Worm (Caenorhabditis elegans): ENCODE results near the gene lin-52.

lin-52 gene

DNA sequence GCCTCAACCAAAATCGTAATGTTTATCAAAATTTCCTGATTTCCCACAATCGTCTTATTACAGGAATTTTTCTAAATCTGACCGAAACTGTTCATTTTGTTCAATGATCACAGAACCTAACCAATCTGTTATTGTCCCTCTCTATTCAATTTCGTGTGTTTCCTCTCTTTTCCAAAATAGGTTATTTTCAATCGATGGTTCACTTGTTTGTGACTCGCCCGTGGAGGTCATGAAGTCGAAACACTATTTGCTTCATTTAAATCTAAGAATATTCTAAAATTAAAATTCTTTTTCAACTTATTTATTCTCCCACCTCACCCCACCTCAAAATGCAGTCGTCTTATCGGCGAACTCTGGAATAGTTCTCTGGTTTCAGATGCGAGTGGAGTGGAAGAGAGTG lies 26.3 kb upstream of the lin-52 start:
- no peak for TF ChIP-seq ceh-83 (GFP tag; optimal IDR thresholded peaks at IDR 0.05)
- TF ChIP-seq sem-2 (GFP tag; optimal IDR thresholded peaks at IDR 0.05) = no peak
- no peak for TF ChIP-seq blmp-1 (tag; optimal IDR thresholded peaks at IDR 0.05)
- TF ChIP-seq lsy-2 (tag; optimal IDR thresholded peaks at IDR 0.05) = no peak
- no peak for TF ChIP-seq unc-39 (tag; optimal IDR thresholded peaks at IDR 0.05)
- TF ChIP-seq hlh-1 (tag; optimal IDR thresholded peaks at IDR 0.05) = no peak
- TF ChIP-seq snpc-4 (tag; optimal IDR thresholded peaks at IDR 0.05) = no peak
- no peak for TF ChIP-seq ceh-39 (tag; optimal IDR thresholded peaks at IDR 0.05)
- no peak for TF ChIP-seq pha-4 (tag; optimal IDR thresholded peaks at IDR 0.05)

ce11 chrIII:9849950-9850349 lies 25.4 kb upstream of the lin-52 start:
- TF ChIP-seq ham-2 (GFP tag; optimal IDR thresholded peaks at IDR 0.05) = no peak
- no peak for TF ChIP-seq ceh-83 (GFP tag; optimal IDR thresholded peaks at IDR 0.05)
- TF ChIP-seq bed-3 (GFP tag; optimal IDR thresholded peaks at IDR 0.05) = no peak
- TF ChIP-seq unc-120 (tag; optimal IDR thresholded peaks at IDR 0.05; ENCODE audit: poor library complexity, severe bottlenecking) = no peak
- no peak for TF ChIP-seq lsy-2 (tag; optimal IDR thresholded peaks at IDR 0.05)
- no peak for TF ChIP-seq ceh-43 (GFP tag; optimal IDR thresholded peaks at IDR 0.05)
- no peak for TF ChIP-seq mls-2 (tag; optimal IDR thresholded peaks at IDR 0.05)

DNA sequence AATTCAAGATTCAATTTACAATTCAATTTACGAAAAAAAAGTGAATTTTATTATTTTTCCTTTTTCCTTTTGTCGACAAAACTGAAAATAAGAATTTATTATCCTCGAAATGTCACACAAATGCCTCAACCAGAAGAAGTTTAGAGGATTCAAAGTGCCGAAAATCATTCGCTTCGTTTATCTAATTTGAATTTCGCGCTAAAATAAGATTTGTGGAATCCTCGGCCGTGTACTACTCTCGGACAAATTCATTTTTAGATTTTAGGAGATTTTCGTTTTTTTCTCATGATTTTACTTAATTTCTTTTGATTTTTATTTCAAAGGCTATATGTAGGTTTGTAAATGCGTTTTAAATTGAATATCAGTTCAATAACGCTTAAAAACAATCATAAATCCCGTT lies 24.1 kb upstream of the lin-52 start:
- TF ChIP-seq M03D4.4 (tag; optimal IDR thresholded peaks at IDR 0.05) (no peak), nhr-2 (tag; optimal IDR thresholded peaks at IDR 0.05) (no peak), elt-1 (tag; optimal IDR thresholded peaks at IDR 0.05; ENCODE audit: borderline replicate concordance, insufficient read depth) (no peak), nhr-28 (tag; optimal IDR thresholded peaks at IDR 0.05) (no peak), ceh-43 (GFP tag; optimal IDR thresholded peaks at IDR 0.05) (no peak), nhr-12 (tag; optimal IDR thresholded peaks at IDR 0.05) (no peak), tbx-8 (GFP tag; optimal IDR thresholded peaks at IDR 0.05) (no peak), drap-1 (GFP tag; optimal IDR thresholded peaks at IDR 0.05) (no peak), pha-4 (tag; optimal IDR thresholded peaks at IDR 0.05) (no peak), mep-1 (tag; optimal IDR thresholded peaks at IDR 0.05) (no peak), unc-62 (GFP tag; optimal IDR thresholded peaks at IDR 0.05) (no peak), cnd-1 (tag; optimal IDR thresholded peaks at IDR 0.05) (no peak), ztf-11 (tag; optimal IDR thresholded peaks at IDR 0.05) (no peak), elt-3 (tag; optimal IDR thresholded peaks at IDR 0.05) (no peak), hlh-1 (tag; optimal IDR thresholded peaks at IDR 0.05) (no peak), lsy-2 (tag; optimal IDR thresholded peaks at IDR 0.05) (no peak), unc-120 (tag; optimal IDR thresholded peaks at IDR 0.05; ENCODE audit: poor library complexity, severe bottlenecking) (no peak), unc-39 (tag; optimal IDR thresholded peaks at IDR 0.05) (no peak)

DNA sequence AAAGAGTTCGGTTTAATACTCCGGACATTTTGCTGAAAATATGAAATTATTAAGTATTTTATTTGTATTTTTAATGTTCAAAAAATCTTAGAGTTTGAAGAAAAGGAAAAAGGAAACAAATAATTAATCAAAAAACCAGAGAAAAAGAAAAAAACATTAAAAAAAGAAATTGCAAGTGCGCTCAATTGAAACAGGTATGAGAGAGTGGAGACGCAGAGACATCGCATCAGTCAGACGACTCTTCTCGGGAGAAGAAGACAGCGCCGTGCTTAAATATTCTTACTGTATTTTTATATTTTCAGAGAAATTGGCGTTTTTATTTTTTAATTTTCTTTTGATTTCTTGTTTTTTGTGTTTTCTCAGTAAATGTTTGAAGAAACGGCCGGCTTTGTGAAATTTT lies 23.5 kb upstream of the lin-52 start, which contains the start of gene mrpl-36:
Gene mrpl-36 (minus strand): TSS at position 34 of the 400 bp plus-strand sequence.
- TF ChIP-seq ceh-83 (GFP tag; optimal IDR thresholded peaks at IDR 0.05) = no peak
- TF ChIP-seq lin-32 (GFP tag; optimal IDR thresholded peaks at IDR 0.05) = no peak
- TF ChIP-seq lin-13 (tag; optimal IDR thresholded peaks at IDR 0.05) = no peak
- peak; percentile 28 for TF ChIP-seq lsy-2 (tag; optimal IDR thresholded peaks at IDR 0.05)
- TF ChIP-seq sptf-1 (tag; optimal IDR thresholded peaks at IDR 0.05) = no peak
- no peak for TF ChIP-seq mls-2 (tag; optimal IDR thresholded peaks at IDR 0.05)
- peak; percentile 14 for TF ChIP-seq mep-1 (tag; optimal IDR thresholded peaks at IDR 0.05)
- no peak for TF ChIP-seq ham-2 (GFP tag; optimal IDR thresholded peaks at IDR 0.05)
- TF ChIP-seq sem-2 (GFP tag; optimal IDR thresholded peaks at IDR 0.05) = no peak
- no peak for TF ChIP-seq cnd-1 (tag; optimal IDR thresholded peaks at IDR 0.05)
- TF ChIP-seq zip-8 (tag; optimal IDR thresholded peaks at IDR 0.05) = no peak
- no peak for TF ChIP-seq ceh-43 (GFP tag; optimal IDR thresholded peaks at IDR 0.05)
- TF ChIP-seq nhr-28 (tag; optimal IDR thresholded peaks at IDR 0.05) = no peak
- TF ChIP-seq ces-1 (GFP tag; optimal IDR thresholded peaks at IDR 0.05) = peak; percentile 13

DNA sequence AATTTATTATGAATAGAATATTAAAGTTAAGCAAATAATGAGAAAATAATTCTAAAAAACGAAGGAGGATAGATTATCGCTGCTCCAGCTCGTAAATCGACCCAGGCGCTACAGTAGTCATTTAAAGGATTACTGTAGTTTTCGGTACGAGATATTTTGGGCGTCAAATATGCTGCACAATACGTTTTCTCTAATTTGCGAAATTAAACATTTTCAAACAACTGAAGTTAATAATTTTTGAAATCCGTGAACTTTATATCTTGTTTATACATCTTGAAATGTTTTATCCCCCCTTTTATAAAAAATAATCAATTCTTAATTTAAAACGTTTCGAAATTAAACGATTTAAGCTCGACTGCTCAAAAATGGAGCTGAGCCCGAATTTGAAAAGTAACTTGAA lies 21.5 kb upstream of the lin-52 start, which contains the start of gene K11H3.2:
Gene K11H3.2 (plus strand): TSS at position 301 of the 400 bp plus-strand sequence.
- TF ChIP-seq sptf-1 (tag; optimal IDR thresholded peaks at IDR 0.05) (no peak), snpc-4 (tag; optimal IDR thresholded peaks at IDR 0.05) (no peak), ceh-83 (GFP tag; optimal IDR thresholded peaks at IDR 0.05) (no peak)

Data from whole organism, mixed stage, embryonic.